Fruit fly (Drosophila melanogaster): ENCODE results near the gene RpS6.

Gene RpS6

dm6 chrX:7909482-7909881 lies 8.4 kb upstream of the RpS6 start (continued):
- no peak for TF ChIP-seq CG16779 (GFP tag; IDR thresholded peaks at IDR 0.05)
- peak; percentile 62 for TF ChIP-seq gem (tag; optimal IDR thresholded peaks at IDR 0.05)
- TF ChIP-seq Jarid2 (GFP tag; optimal IDR thresholded peaks at IDR 0.05), result no peak
- TF ChIP-seq tin (GFP tag; optimal IDR thresholded peaks at IDR 0.05), result no peak
- TF ChIP-seq sim (GFP tag; IDR thresholded peaks at IDR 0.05), result no peak
- TF ChIP-seq CG5180 (GFP tag; optimal IDR thresholded peaks at IDR 0.05), result no peak
- TF ChIP-seq CG3281 (GFP tag; optimal IDR thresholded peaks at IDR 0.05), result peak; percentile 14
- no peak for TF ChIP-seq CG8281 (tag; optimal IDR thresholded peaks at IDR 0.05)
- TF ChIP-seq CG10979 (tag; optimal IDR thresholded peaks at IDR 0.05), result peak; percentile 16
- TF ChIP-seq dimm (GFP tag; IDR thresholded peaks at IDR 0.05), result no peak
- peak; percentile 32 for TF ChIP-seq CG15514 (GFP tag; optimal IDR thresholded peaks at IDR 0.05)
- no peak for TF ChIP-seq CG34376 (GFP tag; optimal IDR thresholded peaks at IDR 0.05)
- TF ChIP-seq zf30C (GFP tag; optimal IDR thresholded peaks at IDR 0.05), result peak; percentile 18
- TF ChIP-seq kay (GFP tag; optimal IDR thresholded peaks at IDR 0.05), result no peak
- no peak for TF ChIP-seq Sox100B (GFP tag; optimal IDR thresholded peaks at IDR 0.05)
- TF ChIP-seq sens (GFP tag), result peak; percentile 74
- no peak for TF ChIP-seq CG7357 (GFP tag; IDR thresholded peaks at IDR 0.05)
- no peak for TF ChIP-seq CG6813 (GFP tag; optimal IDR thresholded peaks at IDR 0.05)
- no peak for TF ChIP-seq shn (GFP tag; optimal IDR thresholded peaks at IDR 0.05)
- no peak for TF ChIP-seq CG17829 (tag; optimal IDR thresholded peaks at IDR 0.05)
- TF ChIP-seq bsh (GFP tag; optimal IDR thresholded peaks at IDR 0.05), result peak in 1 of 2 experiments; percentile 29
- TF ChIP-seq Pdp1 (GFP tag; optimal IDR thresholded peaks at IDR 0.05), result peak in 1 of 2 experiments; percentile 9
- TF ChIP-seq grau (tag; optimal IDR thresholded peaks at IDR 0.05), result peak; percentile 41
- no peak for TF ChIP-seq CG4360 (GFP tag; IDR thresholded peaks at IDR 0.05)
- peak; percentile 20 for TF ChIP-seq CG7556 (GFP tag; optimal IDR thresholded peaks at IDR 0.05)
- TF ChIP-seq CG4424 (GFP tag; optimal IDR thresholded peaks at IDR 0.05), result peak; percentile 20
- TF ChIP-seq Fer3 (tag; optimal IDR thresholded peaks at IDR 0.05), result peak; percentile 3
- peak; percentile 51; the same call in 1 of the 2 replicates for TF ChIP-seq CG32532 (GFP tag; IDR thresholded peaks at IDR 0.05)
- TF ChIP-seq CG1602 (GFP tag; optimal IDR thresholded peaks at IDR 0.05), result no peak
- TF ChIP-seq CG17385 (GFP tag; optimal IDR thresholded peaks at IDR 0.05), result peak; percentile 5
- TF ChIP-seq CG11398 (GFP tag; optimal IDR thresholded peaks at IDR 0.05), result no peak
- no peak for TF ChIP-seq Side (GFP tag; optimal IDR thresholded peaks at IDR 0.05)
- no peak for TF ChIP-seq HLH54F (GFP tag; optimal IDR thresholded peaks at IDR 0.05)
- peak; percentile 50; the same call in 1 of the 2 replicates for TF ChIP-seq stc (GFP tag; IDR thresholded peaks at IDR 0.05)
- peak; percentile 42 for TF ChIP-seq CG18599 (GFP tag; optimal IDR thresholded peaks at IDR 0.05)
- TF ChIP-seq CG13424 (tag; optimal IDR thresholded peaks at IDR 0.05), result peak; percentile 25
- peak; percentile 50 for TF ChIP-seq Rfx (GFP tag; IDR thresholded peaks at IDR 0.05)
- peak; percentile 13 for TF ChIP-seq bab2 (GFP tag; optimal IDR thresholded peaks at IDR 0.05)
- TF ChIP-seq gro (GFP tag; optimal IDR thresholded peaks at IDR 0.05), result no peak
- TF ChIP-seq fd96Cb (tag; optimal IDR thresholded peaks at IDR 0.05), result peak; percentile 21
- TF ChIP-seq CG11695 (GFP tag; IDR thresholded peaks at IDR 0.05), result 0 out of 3 replicates have a peak, but pooled peaks have one; percentile 21
- TF ChIP-seq HLH3B (GFP tag; IDR thresholded peaks at IDR 0.05), result 0 out of 2 replicates have a peak, but pooled peaks have one; percentile 25
- TF ChIP-seq lab (GFP tag; optimal IDR thresholded peaks at IDR 0.05), result peak; percentile 63
- TF ChIP-seq usp (GFP tag; optimal IDR thresholded peaks at IDR 0.05), result no peak
- peak; percentile 17 for TF ChIP-seq nmo (GFP tag; optimal IDR thresholded peaks at IDR 0.05)
- TF ChIP-seq gfzf (GFP tag; optimal IDR thresholded peaks at IDR 0.05), result no peak
- TF ChIP-seq GATAe (GFP tag; conservative IDR thresholded peaks at IDR 0.05), result peak; percentile 49
- peak; percentile 24; the same call in 1 of the 2 replicates for TF ChIP-seq vvl (GFP tag; IDR thresholded peaks at IDR 0.05)
- no peak for TF ChIP-seq NFAT (GFP tag; IDR thresholded peaks at IDR 0.05)
- TF ChIP-seq sima (GFP tag; optimal IDR thresholded peaks at IDR 0.05), result no peak
- no peak for TF ChIP-seq Poxn (GFP tag; IDR thresholded peaks at IDR 0.05)

Data from whole organism, embryonic.